Worm (Caenorhabditis elegans) whole organism, L2 larva: ENCODE results near the gene sad-1.

Experiments
- R02D3.7 ChIP-seq: fragments of 150-350 bp; optimal IDR thresholded peaks from 2 replicates; lab custom pipeline; 2014; ENCODE audit warnings: missing biosample characterization, missing genetic modification characterization
- ZK546.5 ChIP-seq: sonication (generic microtip); optimal IDR thresholded peaks from 2 replicates; lab custom pipeline; 2017; ENCODE audit warnings: missing biosample characterization, missing genetic modification characterization
- lin-13 ChIP-seq: fragments of 150-350 bp; optimal IDR thresholded peaks from 2 replicates; lab custom pipeline; 2014; ENCODE audit warnings: missing biosample characterization, missing genetic modification reagents, missing genetic modification characterization
- mdl-1 ChIP-seq, 2 experiments: fragments of 150-350 bp in 1 of 2; sonication (generic microtip) in 1 of 2; optimal IDR thresholded peaks; 2 replicates each; lab custom pipeline; 2017; ENCODE audit warnings: missing biosample characterization in 2 of 2, missing genetic modification characterization in 2 of 2
- unc-39 ChIP-seq: fragments of 150-350 bp; optimal IDR thresholded peaks from 2 replicates; lab custom pipeline; 2014; ENCODE audit warnings: missing biosample characterization, missing genetic modification characterization

DNA sequence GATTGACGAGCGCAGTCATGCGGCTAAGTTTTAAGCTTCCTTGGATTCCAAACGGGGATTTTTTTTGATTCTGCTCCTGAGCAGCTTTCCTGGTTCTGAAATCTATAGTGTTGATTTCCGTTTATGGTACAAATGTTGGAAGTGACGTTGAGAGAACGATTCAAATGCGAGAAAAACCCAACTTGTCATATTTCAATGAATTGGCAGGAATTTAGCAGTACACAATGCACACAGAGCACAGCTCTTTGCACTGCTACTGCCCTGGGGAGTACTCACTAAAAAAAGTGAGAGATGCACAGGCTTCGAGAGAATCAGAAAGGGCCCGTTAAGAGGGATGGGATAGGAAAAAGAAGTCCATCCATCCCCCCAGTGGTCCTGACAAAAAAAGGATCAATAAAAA lies at the start of gene sad-1:
- TF ChIP-seq mdl-1 (tag; optimal IDR thresholded peaks at IDR 0.05; lab: Kevin White, UChicago): no peak
- no peak for TF ChIP-seq unc-39 (tag; lab: Kevin White, UChicago)
- no peak for TF ChIP-seq R02D3.7 (tag; lab: Kevin White, UChicago)
- TF ChIP-seq ZK546.5 (tag; lab: Kevin White, UChicago): no peak
- no peak for TF ChIP-seq lin-13 (GFP tag; lab: Kevin White, UChicago)
